Fruit fly (Drosophila melanogaster): ENCODE data around the gene SWIP.

dm6 chrX:16321037-16321436, 7.5 kb downstream of the SWIP start:
- no peak for TF ChIP-seq Atf-2 (GFP tag; optimal IDR thresholded peaks at IDR 0.05)
- TF ChIP-seq Hr3 (GFP tag; optimal IDR thresholded peaks at IDR 0.05) = no peak
- no peak for TF ChIP-seq B-H2 (GFP tag; optimal IDR thresholded peaks at IDR 0.05)
- no peak for TF ChIP-seq CG8359 (GFP tag; optimal IDR thresholded peaks at IDR 0.05; ENCODE audit: borderline replicate concordance)
- TF ChIP-seq CG11085 (GFP tag; IDR thresholded peaks at IDR 0.05) = no peak
- TF ChIP-seq CG4360 (GFP tag; IDR thresholded peaks at IDR 0.05) = no peak
- no peak for TF ChIP-seq MTF-1 (GFP tag; optimal IDR thresholded peaks at IDR 0.05; ENCODE audit: borderline replicate concordance)
- no peak for TF ChIP-seq nerfin-2 (GFP tag; IDR thresholded peaks at IDR 0.05; ENCODE audit: partially characterized antibody)
- TF ChIP-seq fru (optimal IDR thresholded peaks at IDR 0.05) = no peak
- TF ChIP-seq CG14667 (GFP tag; IDR thresholded peaks at IDR 0.05) = no peak
- no peak for TF ChIP-seq CG14860 (GFP tag; IDR thresholded peaks at IDR 0.05; ENCODE audit: partially characterized antibody)
- no peak for TF ChIP-seq Adf1 (GFP tag; IDR thresholded peaks at IDR 0.05)
